Worm (Caenorhabditis elegans): ENCODE data around the gene igeg-1.

The igeg-1 gene

DNA sequence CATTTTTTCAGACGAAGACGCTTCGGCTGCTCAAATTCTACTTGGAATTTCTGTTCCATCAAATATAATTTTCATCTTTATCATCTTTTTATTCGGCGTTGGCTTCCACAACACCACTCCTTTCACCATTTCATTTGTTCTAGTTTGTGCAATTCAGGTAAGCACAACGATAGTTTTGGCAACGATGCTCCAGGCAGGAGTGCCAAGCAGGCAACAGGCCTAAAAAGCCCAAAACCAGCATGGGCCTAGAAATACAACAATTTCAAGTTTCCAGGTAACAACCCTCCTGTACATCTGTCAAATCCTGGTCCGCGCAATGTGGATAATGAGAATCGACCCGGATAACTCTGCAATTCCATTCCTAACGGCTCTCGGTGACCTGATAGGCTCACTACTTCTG lies 21.3 kb upstream of the igeg-1 start:
- TF ChIP-seq pqm-1 (tag; optimal IDR thresholded peaks at IDR 0.05) (no peak), aha-1 (tag) (peak; percentile 96)

DNA sequence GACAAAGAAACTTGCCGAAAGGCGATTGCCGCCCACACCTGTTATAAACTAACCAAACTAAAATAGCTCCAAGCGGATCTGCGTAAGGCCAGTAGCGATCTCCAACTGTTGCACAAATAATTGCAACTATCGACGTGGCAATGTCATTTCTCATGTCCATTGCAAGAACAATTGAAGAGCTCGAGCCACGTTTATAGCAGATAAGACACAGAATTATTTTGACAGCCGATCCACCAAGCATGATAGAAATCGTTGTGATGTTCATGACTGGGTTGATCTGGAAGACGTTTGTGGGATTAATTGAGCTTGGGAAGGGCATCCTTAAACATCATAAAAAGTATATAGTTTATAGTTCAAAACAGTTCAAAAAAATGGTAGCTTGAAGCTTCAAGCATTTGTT lies 19.5 kb upstream of the igeg-1 start:
- TF ChIP-seq F37D6.2 (tag; optimal IDR thresholded peaks at IDR 0.05) (no peak), aha-1 (tag) (peak; percentile 96)

DNA sequence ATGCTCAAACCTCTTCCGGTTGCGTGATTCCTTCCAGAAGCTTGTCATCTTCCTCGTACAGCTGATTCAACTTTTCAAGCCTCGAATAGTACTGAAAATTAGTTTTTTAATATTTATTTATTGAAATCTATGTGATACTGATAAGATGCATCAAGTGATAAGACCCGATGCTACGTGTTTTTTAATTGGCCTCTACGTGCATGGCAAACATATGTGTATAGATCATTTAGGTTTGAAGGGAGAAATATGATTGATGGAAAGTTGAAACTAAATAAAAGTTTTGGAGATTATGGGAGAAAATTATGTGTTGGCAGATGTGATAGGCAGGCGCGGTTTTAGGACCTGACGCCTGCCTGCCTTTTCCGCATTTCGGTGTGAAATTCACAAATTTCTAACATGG lies 18.2 kb upstream of the igeg-1 start:
- TF ChIP-seq nhr-25 (tag; optimal IDR thresholded peaks at IDR 0.05; ENCODE audit: borderline replicate concordance, insufficient read depth), result no peak
- TF ChIP-seq lin-13 (GFP tag; optimal IDR thresholded peaks at IDR 0.05), result no peak
- peak; percentile 74 for TF ChIP-seq pqm-1 (tag; optimal IDR thresholded peaks at IDR 0.05)
- TF ChIP-seq nhr-6 (tag; optimal IDR thresholded peaks at IDR 0.05), result no peak
- no peak for TF ChIP-seq snpc-4 (tag; optimal IDR thresholded peaks at IDR 0.05)
- TF ChIP-seq dmd-6 (GFP tag; IDR thresholded peaks at IDR 0.05), result peak; percentile 91
- TF ChIP-seq unc-62 (GFP tag; optimal IDR thresholded peaks at IDR 0.05 in 1 of 2), result no peak
- no peak for TF ChIP-seq unc-62 (tag; optimal IDR thresholded peaks at IDR 0.05)
- no peak for TF ChIP-seq attf-4 (tag; optimal IDR thresholded peaks at IDR 0.05)
- no peak for TF ChIP-seq D1046.2 (GFP tag; IDR thresholded peaks at IDR 0.05)
- no peak for TF ChIP-seq egl-43 (GFP tag; IDR thresholded peaks at IDR 0.05)
- no peak for TF ChIP-seq lir-3 (tag; optimal IDR thresholded peaks at IDR 0.05)
- peak; percentile 76 for TF ChIP-seq php-3 (GFP tag; IDR thresholded peaks at IDR 0.05)
- no peak for TF ChIP-seq ceh-82 (tag; optimal IDR thresholded peaks at IDR 0.05)
- no peak for TF ChIP-seq jun-1 (tag; optimal IDR thresholded peaks at IDR 0.05)
- TF ChIP-seq lim-7 (GFP tag; IDR thresholded peaks at IDR 0.05), result no peak
- no peak for TF ChIP-seq saeg-2 (GFP tag; IDR thresholded peaks at IDR 0.05)
- no peak for TF ChIP-seq dmd-8 (GFP tag; IDR thresholded peaks at IDR 0.05)
- TF ChIP-seq nhr-41 (GFP tag; IDR thresholded peaks at IDR 0.05), result no peak
- TF ChIP-seq spr-1 (tag; optimal IDR thresholded peaks at IDR 0.05), result no peak
- no peak for TF ChIP-seq F26F4.8 (GFP tag; conservative IDR thresholded peaks at IDR 0.05)
- TF ChIP-seq fkh-10 (GFP tag; optimal IDR thresholded peaks at IDR 0.05), result no peak
- no peak for TF ChIP-seq daf-8 (GFP tag; IDR thresholded peaks at IDR 0.05)
- no peak for TF ChIP-seq fos-1 (tag; optimal IDR thresholded peaks at IDR 0.05)
- TF ChIP-seq unc-130 (GFP tag; optimal IDR thresholded peaks at IDR 0.05), result no peak
- TF ChIP-seq daf-16 (GFP tag; optimal IDR thresholded peaks at IDR 0.05), result no peak
- peak; percentile 75 for TF ChIP-seq daf-16 (tag; optimal IDR thresholded peaks at IDR 0.05)
- no peak for TF ChIP-seq F37D6.2 (tag; optimal IDR thresholded peaks at IDR 0.05)
- TF ChIP-seq arid-1 (GFP tag; conservative IDR thresholded peaks at IDR 0.05), result no peak
- TF ChIP-seq daf-12 (tag; optimal IDR thresholded peaks at IDR 0.05), result no peak
- TF ChIP-seq F10B5.3 (tag; optimal IDR thresholded peaks at IDR 0.05), result no peak
- no peak for TF ChIP-seq lin-38 (GFP tag; IDR thresholded peaks at IDR 0.05)
- TF ChIP-seq nhr-11 (tag; optimal IDR thresholded peaks at IDR 0.05), result no peak
- TF ChIP-seq gei-8 (GFP tag; optimal IDR thresholded peaks at IDR 0.05), result no peak
- TF ChIP-seq tag-97 (GFP tag; IDR thresholded peaks at IDR 0.05), result no peak
- TF ChIP-seq set-16 (GFP tag; IDR thresholded peaks at IDR 0.05), result no peak
- TF ChIP-seq tra-1 (GFP tag; IDR thresholded peaks at IDR 0.05), result no peak
- no peak for TF ChIP-seq skn-1 (tag; optimal IDR thresholded peaks at IDR 0.05)
- peak; percentile 24 for TF ChIP-seq nhr-28 (tag; optimal IDR thresholded peaks at IDR 0.05)
- TF ChIP-seq dve-1 (tag; optimal IDR thresholded peaks at IDR 0.05; ENCODE audit: insufficient read depth), result peak; percentile 73
- no peak for TF ChIP-seq mdl-1 (tag; optimal IDR thresholded peaks at IDR 0.05)
- TF ChIP-seq ZK546.5 (tag; optimal IDR thresholded peaks at IDR 0.05), result no peak
- no peak for TF ChIP-seq madf-5 (GFP tag; IDR thresholded peaks at IDR 0.05)
- TF ChIP-seq R02D3.7 (tag; optimal IDR thresholded peaks at IDR 0.05), result no peak
- no peak for TF ChIP-seq ces-1 (GFP tag; optimal IDR thresholded peaks at IDR 0.05)
- TF ChIP-seq Y75B8A.6 (GFP tag; IDR thresholded peaks at IDR 0.05), result no peak
- no peak for TF ChIP-seq lin-39 (tag; optimal IDR thresholded peaks at IDR 0.05)
- no peak for TF ChIP-seq pha-4 (GFP tag; IDR thresholded peaks at IDR 0.05)
- TF ChIP-seq pha-4 (tag; optimal IDR thresholded peaks at IDR 0.05), result no peak

Measured in whole organism, L4 larva.